Fruit fly (Drosophila melanogaster) whole organism, embryonic: ENCODE results near the gene CG4267.
A peak's percentile ranks its signal among the peaks of the same experiment; 100 is the strongest.

ENCODE experiments used
- Ada2b ChIP-seq: fragments of 200-800 bp; sonication (Bioruptor generic); IDR thresholded peaks from 2 replicates; pipeline ENCODE4 v1.3.6; 2022; ENCODE audit warnings: missing biosample characterization, missing genetic modification characterization
- Antp ChIP-seq: fragments of 200-800 bp; sonication (Bioruptor generic); optimal IDR thresholded peaks from 3 replicates; lab custom pipeline; 2016; ENCODE audit warnings: missing biosample characterization, missing genetic modification characterization
- Atf-2 ChIP-seq: fragments of 200-800 bp; sonication (Bioruptor generic); optimal IDR thresholded peaks from 2 replicates; lab custom pipeline; 2016; ENCODE audit warnings: missing biosample characterization, missing genetic modification characterization
- CG10366 ChIP-seq: fragments of 200-800 bp; sonication (Bioruptor generic); IDR thresholded peaks from 2 replicates; pipeline ENCODE4 v1.3.6; 2022; ENCODE audit warnings: missing biosample characterization, missing genetic modification characterization
- CG10565 ChIP-seq: fragments of 200-800 bp; sonication (Bioruptor generic); optimal IDR thresholded peaks from 3 replicates; lab custom pipeline; 2016; ENCODE audit warnings: missing biosample characterization, mild to moderate bottlenecking, missing genetic modification characterization
- CG11504 ChIP-seq: fragments of 200-800 bp; sonication (Bioruptor generic); optimal IDR thresholded peaks from 3 replicates; lab custom pipeline; 2019; ENCODE audit warnings: missing biosample characterization, mild to moderate bottlenecking, missing genetic modification characterization, moderate library complexity
- CG11723 ChIP-seq: fragments of 200-800 bp; sonication (Bioruptor generic); optimal IDR thresholded peaks from 2 replicates; lab custom pipeline; 2017; ENCODE audit warnings: missing biosample characterization, mild to moderate bottlenecking, missing genetic modification characterization
- CG13123 ChIP-seq: fragments of 200-800 bp; sonication (Bioruptor generic); optimal IDR thresholded peaks from 2 replicates; lab custom pipeline; 2016; ENCODE audit warnings: missing biosample characterization, missing genetic modification characterization
- CG17359 ChIP-seq: fragments of 200-800 bp; sonication (Bioruptor generic); optimal IDR thresholded peaks from 3 replicates; lab custom pipeline; 2018; ENCODE audit warnings: missing biosample characterization, mild to moderate bottlenecking, missing genetic modification characterization, moderate library complexity
- CG2875 ChIP-seq: fragments of 200-800 bp; sonication (Bioruptor generic); optimal IDR thresholded peaks from 2 replicates; lab custom pipeline; 2017; ENCODE audit warnings: missing biosample characterization, mild to moderate bottlenecking, missing genetic modification characterization, missing genetic modification reagents
- CG30431 ChIP-seq: fragments of 200-800 bp; sonication (Bioruptor generic); optimal IDR thresholded peaks from 2 replicates; lab custom pipeline; 2017; ENCODE audit warnings: missing biosample characterization, missing genetic modification characterization
- CG3726 ChIP-seq: fragments of 200-800 bp; sonication (Bioruptor generic); IDR thresholded peaks from 3 replicates; pipeline ENCODE4, ENCODE4 v1.3.6; 2022; ENCODE audit warnings: missing biosample characterization, missing genetic modification characterization
- CG42726 ChIP-seq: fragments of 200-800 bp; sonication (Bioruptor generic); IDR thresholded peaks from 2 replicates; pipeline ENCODE4 v1.3.6; 2022; ENCODE audit warnings: missing biosample characterization, missing genetic modification characterization; ENCODE audit not compliant: partially characterized antibody
- CG4424 ChIP-seq: fragments of 200-800 bp; sonication (Bioruptor generic); optimal IDR thresholded peaks from 3 replicates; lab custom pipeline; 2016; ENCODE audit warnings: missing biosample characterization, missing genetic modification characterization
- CG5245 ChIP-seq: fragments of 200-800 bp; sonication (Bioruptor generic); optimal IDR thresholded peaks from 3 replicates; lab custom pipeline; 2016; ENCODE audit warnings: missing biosample characterization, missing genetic modification characterization
- CG6791 ChIP-seq: fragments of 200-800 bp; sonication (Bioruptor generic); IDR thresholded peaks from 3 replicates; pipeline ENCODE4 v1.3.6; 2022; ENCODE audit warnings: missing biosample characterization, missing genetic modification characterization; ENCODE audit not compliant: partially characterized antibody
- CG7271 ChIP-seq: fragments of 200-800 bp; sonication (Bioruptor generic); optimal IDR thresholded peaks from 2 replicates; lab custom pipeline; 2018; ENCODE audit warnings: missing biosample characterization, mild to moderate bottlenecking, missing genetic modification characterization, moderate library complexity
- CG9797 ChIP-seq: fragments of 200-800 bp; sonication (Bioruptor generic); optimal IDR thresholded peaks from 3 replicates; lab custom pipeline; 2018; ENCODE audit warnings: missing biosample characterization, mild to moderate bottlenecking, missing genetic modification characterization
- CoRest ChIP-seq: fragments of 200-800 bp; sonication (Bioruptor generic); optimal IDR thresholded peaks from 3 replicates; lab custom pipeline; 2018; ENCODE audit warnings: missing biosample characterization, mild to moderate bottlenecking, missing genetic modification characterization, moderate library complexity
- Deaf1 ChIP-seq: fragments of 200-800 bp; optimal IDR thresholded peaks from 3 replicates; lab custom pipeline; 2019; ENCODE audit warnings: missing biosample characterization, mild to moderate bottlenecking, missing genetic modification characterization, moderate library complexity
- E2f1 ChIP-seq: fragments of 200-800 bp; sonication (Bioruptor generic); IDR thresholded peaks from 2 replicates; pipeline ENCODE4 v1.3.6; 2022; ENCODE audit warnings: missing biosample characterization, missing genetic modification characterization
- E2f2 ChIP-seq: fragments of 200-800 bp; sonication (Bioruptor generic); IDR thresholded peaks from 2 replicates; pipeline ENCODE4 v1.3.6; 2022; ENCODE audit warnings: missing biosample characterization, missing genetic modification characterization
- ERR ChIP-seq: fragments of 200-800 bp; sonication (Bioruptor generic); optimal IDR thresholded peaks from 2 replicates; lab custom pipeline; 2016; ENCODE audit warnings: missing biosample characterization, missing genetic modification characterization
- Fer3 ChIP-seq: fragments of 200-800 bp; sonication (Bioruptor generic); optimal IDR thresholded peaks from 2 replicates; lab custom pipeline; 2018; ENCODE audit warnings: missing biosample characterization, mild to moderate bottlenecking, missing genetic modification characterization, moderate library complexity
- HLH3B ChIP-seq: fragments of 200-800 bp; sonication (Bioruptor generic); IDR thresholded peaks from 2 replicates; pipeline ENCODE4 v1.3.6; 2022; ENCODE audit warnings: missing biosample characterization, missing genetic modification characterization
- HLH54F ChIP-seq: fragments of 200-800 bp; sonication (Bioruptor generic); optimal IDR thresholded peaks from 3 replicates; lab custom pipeline; 2016; ENCODE audit warnings: missing biosample characterization, missing genetic modification characterization
- Hr51 ChIP-seq, 2 experiments: fragments of 200-800 bp; sonication (Bioruptor generic); optimal IDR thresholded peaks; 2 replicates in 1 of 2; 3 replicates in 1 of 2; lab custom pipeline; 2016 to 2018; ENCODE audit warnings: missing biosample characterization in 2 of 2, missing genetic modification characterization in 2 of 2, mild to moderate bottlenecking in 1 of 2, moderate library complexity in 1 of 2
- Ravus ChIP-seq: fragments of 200-800 bp; sonication (Bioruptor generic); IDR thresholded peaks from 2 replicates; pipeline ENCODE4 v1.3.6; 2022; ENCODE audit warnings: missing biosample characterization, missing genetic modification characterization
- Sry-β ChIP-seq: fragments of 200-800 bp; sonication (Bioruptor generic); optimal IDR thresholded peaks from 2 replicates; lab custom pipeline; 2018; ENCODE audit warnings: missing biosample characterization, mild to moderate bottlenecking, missing genetic modification characterization, moderate library complexity
- Ssrp ChIP-seq: fragments of 200-800 bp; sonication (Bioruptor generic); optimal IDR thresholded peaks from 2 replicates; lab custom pipeline; 2018; ENCODE audit warnings: missing biosample characterization, mild to moderate bottlenecking, missing genetic modification characterization, moderate library complexity
- TFAM ChIP-seq: fragments of 200-800 bp; sonication (Bioruptor generic); optimal IDR thresholded peaks from 2 replicates; lab custom pipeline; 2017; ENCODE audit warnings: missing biosample characterization, missing genetic modification characterization, inconsistent platforms
- Taf1 ChIP-seq: fragments of 200-800 bp; sonication (Bioruptor generic); IDR thresholded peaks from 2 replicates; pipeline ENCODE4 v1.3.6; 2022; ENCODE audit warnings: missing biosample characterization, missing genetic modification characterization
- ato ChIP-seq: fragments of 200-800 bp; sonication (Bioruptor generic); IDR thresholded peaks from 2 replicates; pipeline ENCODE4 v1.3.6; 2022; ENCODE audit warnings: missing biosample characterization, missing genetic modification characterization; ENCODE audit not compliant: partially characterized antibody
- bowl ChIP-seq: fragments of 200-800 bp; sonication (Bioruptor generic); IDR thresholded peaks from 2 replicates; pipeline ENCODE4 v1.3.6; 2022; ENCODE audit warnings: missing biosample characterization, missing genetic modification characterization
- cg ChIP-seq: fragments of 200-800 bp; sonication (Bioruptor generic); optimal IDR thresholded peaks from 3 replicates; lab custom pipeline; 2019; ENCODE audit warnings: missing biosample characterization, mild to moderate bottlenecking, missing genetic modification characterization, moderate library complexity
- chinmo ChIP-seq: fragments of 200-800 bp; sonication (Bioruptor generic); IDR thresholded peaks from 4 replicates; pipeline ENCODE4 v1.3.6; 2022; ENCODE audit warnings: missing biosample characterization, missing genetic modification characterization; ENCODE audit not compliant: partially characterized antibody
- eve ChIP-seq, 2 experiments: fragments of >200 bp; optimal IDR thresholded peaks; 2 replicates each; lab custom pipeline; 2017; ENCODE audit warnings: missing biosample characterization in 2 of 2, missing genetic modification characterization in 2 of 2
- ind ChIP-seq: fragments of 200-800 bp; sonication (Bioruptor generic); optimal IDR thresholded peaks from 3 replicates; lab custom pipeline; 2016; ENCODE audit warnings: missing biosample characterization, missing genetic modification characterization
- inv ChIP-seq: fragments of 200-800 bp; sonication (Bioruptor generic); IDR thresholded peaks from 2 replicates; pipeline ENCODE4 v1.3.6; 2022; ENCODE audit warnings: missing biosample characterization, missing genetic modification characterization; ENCODE audit not compliant: partially characterized antibody
- lmd ChIP-seq: fragments of 200-800 bp; sonication (Bioruptor generic); IDR thresholded peaks from 2 replicates; pipeline ENCODE4 v1.3.6; 2022; ENCODE audit warnings: missing biosample characterization, missing genetic modification characterization
- mld ChIP-seq: fragments of 200-800 bp; sonication (Bioruptor generic); IDR thresholded peaks from 3 replicates; pipeline ENCODE4 v1.3.6; 2022; ENCODE audit warnings: missing biosample characterization, missing genetic modification characterization; ENCODE audit not compliant: partially characterized antibody
- nom ChIP-seq: fragments of 200-800 bp; sonication (Bioruptor generic); optimal IDR thresholded peaks from 2 replicates; lab custom pipeline; 2017; ENCODE audit warnings: missing biosample characterization, missing genetic modification characterization, mild to moderate bottlenecking, moderate library complexity, missing genetic modification reagents
- peb ChIP-seq: fragments of 200-800 bp; sonication (Bioruptor generic); IDR thresholded peaks from 2 replicates; pipeline ENCODE4 v1.3.6; 2022; ENCODE audit warnings: missing biosample characterization, missing genetic modification characterization
- ranshi ChIP-seq: fragments of 200-800 bp; sonication (Bioruptor generic); IDR thresholded peaks from 2 replicates; pipeline ENCODE4 v1.3.6; 2022; ENCODE audit warnings: missing biosample characterization, missing genetic modification characterization
- so ChIP-seq: fragments of 200-800 bp; sonication (Bioruptor generic); IDR thresholded peaks from 3 replicates; pipeline ENCODE4 v1.3.6; 2022; ENCODE audit warnings: missing biosample characterization, missing genetic modification characterization
- tap ChIP-seq: fragments of 200-800 bp; optimal IDR thresholded peaks from 3 replicates; lab custom pipeline; 2019; ENCODE audit warnings: missing biosample characterization, mild to moderate bottlenecking, missing genetic modification characterization, moderate library complexity
- tin ChIP-seq: fragments of 200-800 bp; sonication (Bioruptor generic); optimal IDR thresholded peaks from 3 replicates; lab custom pipeline; 2016; ENCODE audit warnings: missing biosample characterization, missing genetic modification characterization
- ttk ChIP-seq: fragments of 200-800 bp; sonication (Bioruptor generic); IDR thresholded peaks from 2 replicates; pipeline ENCODE4 v2.1.2; 2022; ENCODE audit warnings: missing biosample characterization, missing genetic modification characterization

The CG4267 gene

DNA sequence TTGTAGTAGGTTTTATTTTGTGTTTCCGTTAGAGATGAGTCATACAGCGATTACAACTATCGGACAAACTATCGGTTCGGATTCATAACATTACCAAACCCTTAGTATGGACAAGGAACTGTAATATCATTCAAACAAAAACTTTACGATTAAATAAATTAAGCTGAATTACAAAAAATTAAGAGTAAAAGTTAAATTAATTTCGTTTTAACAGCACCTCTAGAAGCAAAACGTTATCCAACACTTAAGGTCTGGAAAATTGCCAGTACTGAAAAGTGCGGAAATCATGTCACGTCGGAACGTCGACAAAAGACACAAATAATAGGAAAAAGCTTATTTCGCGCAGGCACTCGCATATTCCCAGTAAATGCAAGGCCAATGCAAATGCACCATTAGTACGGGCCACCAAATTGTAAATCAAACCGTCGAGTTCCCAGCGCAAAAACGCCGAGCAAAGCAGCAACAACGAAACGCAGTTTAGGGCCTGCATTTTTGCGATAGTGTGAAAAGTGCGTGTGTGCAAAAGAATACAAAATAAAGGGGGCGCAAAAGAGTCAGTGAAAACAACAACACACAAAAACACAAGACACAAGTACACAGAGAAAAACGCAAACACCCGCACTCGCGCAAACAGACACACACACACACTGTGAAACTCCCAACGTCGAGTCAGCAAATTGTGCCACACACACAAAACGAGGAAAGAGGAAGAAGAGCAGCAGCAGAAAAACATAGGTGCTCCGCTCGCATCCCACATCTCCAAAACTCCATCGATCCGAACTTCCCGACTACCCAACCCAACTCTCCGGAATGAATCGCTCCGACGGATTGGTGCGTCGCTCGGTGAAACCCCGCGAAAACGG lies 15.7 kb upstream of the CG4267 start, which contains the start of the genes CG15387 and sau (continued):
- TF ChIP-seq tap (tag; lab: Kevin White, UChicago) (peak; percentile 76), CG17359 (peak; percentile 84), Deaf1 (tag; lab: Kevin White, UChicago) (peak; percentile 59), CG6791 (GFP tag; lab: Robert Waterston, UW) (peak; percentile 84), nom (GFP tag; lab: Kevin White, UChicago) (peak; percentile 38), bowl (GFP tag; lab: Robert Waterston, UW) (no peak), inv (GFP tag; lab: Robert Waterston, UW) (peak; percentile 90), Fer3 (tag; lab: Kevin White, UChicago) (peak; percentile 86), ind (peak; percentile 89), eve (GFP tag; optimal IDR thresholded peaks at IDR 0.05; lab: Kevin White, UChicago) (no peak), HLH54F (peak; percentile 93), Hr51 (GFP tag; optimal IDR thresholded peaks at IDR 0.05; lab: Kevin White, UChicago) (peak; percentile 84 to 85), Ravus (peak; percentile 46), ERR (GFP tag; lab: Kevin White, UChicago) (peak; percentile 80), CG42726 (GFP tag; lab: Robert Waterston, UW) (peak; percentile 70; the same call in 1 of the 2 replicates), Antp (GFP tag; lab: Kevin White, UChicago) (peak; percentile 90), Ssrp (peak; percentile 81), CG10366 (peak; percentile 80), ranshi (GFP tag; lab: Robert Waterston, UW) (peak; percentile 82), CG4424 (GFP tag; lab: Kevin White, UChicago) (peak; percentile 90), CG7271 (tag; lab: Kevin White, UChicago) (peak; percentile 19), Atf-2 (GFP tag; lab: Kevin White, UChicago) (peak; percentile 91), CG5245 (GFP tag; lab: Kevin White, UChicago) (peak; percentile 71), lmd (GFP tag; lab: Robert Waterston, UW) (peak; percentile 82), CoRest (peak; percentile 91), tin (GFP tag; lab: Kevin White, UChicago) (peak; percentile 90), Ada2b (peak; percentile 66), Sry-β (GFP tag; lab: Kevin White, UChicago) (peak; percentile 50), cg (GFP tag; lab: Kevin White, UChicago) (peak; percentile 73), CG9797 (no peak), ato (GFP tag; lab: Robert Waterston, UW) (peak; percentile 72), peb (peak; percentile 55; the same call in 1 of the 2 replicates), ttk (GFP tag; lab: Robert Waterston, UW) (peak; percentile 80), E2f1 (GFP tag; lab: Robert Waterston, UW) (peak; percentile 80), E2f2 (peak; percentile 65), mld (GFP tag; lab: Robert Waterston, UW) (peak; percentile 90), CG30431 (peak; percentile 50), so (GFP tag; lab: Robert Waterston, UW) (peak; percentile 82), CG2875 (peak; percentile 58), CG3726 (peak; percentile 52; the same call in 1 of the 3 replicates), chinmo (GFP tag; lab: Robert Waterston, UW) (peak; percentile 87), CG11723 (GFP tag; lab: Kevin White, UChicago) (peak; percentile 73), CG10565 (GFP tag; lab: Kevin White, UChicago) (no peak), Taf1 (GFP tag; lab: Robert Waterston, UW) (peak; percentile 69; the same call in 1 of the 2 replicates), CG11504 (tag; lab: Kevin White, UChicago) (peak; percentile 87), TFAM (GFP tag; lab: Kevin White, UChicago) (peak; percentile 24), CG13123 (GFP tag; lab: Kevin White, UChicago) (peak; percentile 85), HLH3B (GFP tag; lab: Robert Waterston, UW) (peak; percentile 79)
